Fruit fly (Drosophila melanogaster) whole organism, prepupa: ENCODE results near the gene CG31883.

Experiments
- Blimp-1 ChIP-seq: fragments of 200-800 bp; sonication (Bioruptor generic); optimal IDR thresholded peaks from 3 replicates; lab custom pipeline; 2017; ENCODE audit warnings: missing biosample characterization, missing genetic modification characterization, mild to moderate bottlenecking, moderate library complexity, missing genetic modification reagents
- CG10631 ChIP-seq: fragments of 200-800 bp; sonication (Bioruptor generic); optimal IDR thresholded peaks from 2 replicates; lab custom pipeline; 2016; ENCODE audit warnings: missing biosample characterization, missing genetic modification characterization
- CG10669 ChIP-seq: fragments of 200-800 bp; sonication (Bioruptor generic); optimal IDR thresholded peaks from 3 replicates; lab custom pipeline; 2018; ENCODE audit warnings: missing biosample characterization, mild to moderate bottlenecking, missing genetic modification characterization, moderate library complexity
- CG11294 ChIP-seq: fragments of 200-800 bp; sonication (Bioruptor generic); IDR thresholded peaks from 2 replicates; pipeline ENCODE4 v1.3.6; 2022; ENCODE audit warnings: missing biosample characterization, missing genetic modification characterization
- CG11762 ChIP-seq: fragments of 200-800 bp; sonication (Bioruptor generic); optimal IDR thresholded peaks from 3 replicates; lab custom pipeline; 2016; ENCODE audit warnings: missing biosample characterization, missing genetic modification characterization; ENCODE audit not compliant: insufficient read depth
- CG11902 ChIP-seq: fragments of 200-800 bp; sonication (Bioruptor generic); optimal IDR thresholded peaks from 3 replicates; lab custom pipeline; 2016; ENCODE audit warnings: missing biosample characterization, missing genetic modification characterization
- CG1621 ChIP-seq: fragments of 200-800 bp; sonication (Bioruptor generic); optimal IDR thresholded peaks from 3 replicates; lab custom pipeline; 2018; ENCODE audit warnings: missing biosample characterization, mild to moderate bottlenecking, missing genetic modification characterization
- CG3032 ChIP-seq: fragments of 200-800 bp; optimal IDR thresholded peaks from 2 replicates; lab custom pipeline; 2019; ENCODE audit warnings: missing biosample characterization, mild to moderate bottlenecking, missing genetic modification characterization, moderate library complexity
- CG31627 ChIP-seq: fragments of 200-800 bp; sonication (Bioruptor generic); optimal IDR thresholded peaks from 3 replicates; lab custom pipeline; 2016; ENCODE audit warnings: missing biosample characterization, missing genetic modification characterization
- CG32006 ChIP-seq: fragments of 200-800 bp; sonication (Bioruptor generic); optimal IDR thresholded peaks from 3 replicates; lab custom pipeline; 2017; ENCODE audit warnings: missing biosample characterization, mild to moderate bottlenecking, missing genetic modification characterization
- CG34406 ChIP-seq: fragments of 200-800 bp; sonication (Bioruptor generic); optimal IDR thresholded peaks from 3 replicates; lab custom pipeline; 2016; ENCODE audit warnings: missing biosample characterization, missing genetic modification characterization
- CG3919 ChIP-seq: fragments of 200-800 bp; sonication (Bioruptor generic); optimal IDR thresholded peaks from 3 replicates; lab custom pipeline; 2016; ENCODE audit warnings: missing biosample characterization, missing genetic modification characterization
- CG4318 ChIP-seq: fragments of 200-800 bp; sonication (Bioruptor generic); optimal IDR thresholded peaks from 3 replicates; lab custom pipeline; 2017; ENCODE audit warnings: missing biosample characterization, mild to moderate bottlenecking, missing genetic modification characterization
- CG6163 ChIP-seq: fragments of 200-800 bp; sonication (Bioruptor generic); IDR thresholded peaks from 3 replicates; pipeline ENCODE4 v1.3.6; 2022; ENCODE audit warnings: missing biosample characterization, missing genetic modification characterization
- CG6276 ChIP-seq: fragments of 200-800 bp; sonication (Bioruptor generic); optimal IDR thresholded peaks from 2 replicates; lab custom pipeline; 2017; ENCODE audit warnings: missing biosample characterization, mild to moderate bottlenecking, missing genetic modification characterization
- CG6792 ChIP-seq: fragments of 200-800 bp; sonication (Bioruptor generic); optimal IDR thresholded peaks from 3 replicates; lab custom pipeline; 2016; ENCODE audit warnings: missing biosample characterization, missing genetic modification characterization
- CG6808 ChIP-seq: fragments of 200-800 bp; sonication (Bioruptor generic); optimal IDR thresholded peaks from 3 replicates; lab custom pipeline; 2017; ENCODE audit warnings: missing biosample characterization, missing genetic modification characterization, mild to moderate bottlenecking, moderate library complexity, missing genetic modification reagents
- CG6854 ChIP-seq: fragments of 200-800 bp; sonication (Bioruptor generic); optimal IDR thresholded peaks from 2 replicates; lab custom pipeline; 2017; ENCODE audit warnings: missing biosample characterization, mild to moderate bottlenecking, missing genetic modification characterization
- CG7368 ChIP-seq: fragments of 200-800 bp; sonication (Bioruptor generic); optimal IDR thresholded peaks from 3 replicates; lab custom pipeline; 2016; ENCODE audit warnings: missing biosample characterization, missing genetic modification characterization
- CG8119 ChIP-seq: fragments of 200-800 bp; sonication (Bioruptor generic); IDR thresholded peaks from 3 replicates; pipeline ENCODE4 v1.3.6; 2022; ENCODE audit warnings: missing biosample characterization, missing genetic modification characterization
- CG8319 ChIP-seq: fragments of 200-800 bp; sonication (Bioruptor generic); optimal IDR thresholded peaks from 3 replicates; lab custom pipeline; 2016; ENCODE audit warnings: missing biosample characterization, missing genetic modification characterization
- CG9139 ChIP-seq: fragments of 200-800 bp; sonication (Bioruptor generic); optimal IDR thresholded peaks from 3 replicates; lab custom pipeline; 2017; ENCODE audit warnings: missing biosample characterization, mild to moderate bottlenecking, missing genetic modification characterization
- Eip75B ChIP-seq: fragments of 200-800 bp; sonication (Bioruptor generic); optimal IDR thresholded peaks from 3 replicates; lab custom pipeline; 2016; ENCODE audit warnings: missing biosample characterization, missing genetic modification characterization
- Eip78C ChIP-seq: fragments of 200-800 bp; sonication (Bioruptor generic); peaks from one replicate; lab custom pipeline; 2016; ENCODE audit warnings: missing biosample characterization, missing genetic modification characterization
- Eip93F ChIP-seq: fragments of 200-800 bp; sonication (Bioruptor generic); optimal IDR thresholded peaks from 2 replicates; lab custom pipeline; 2016; ENCODE audit warnings: missing biosample characterization, mild to moderate bottlenecking, missing genetic modification characterization
- Ets21C ChIP-seq: fragments of 200-800 bp; sonication (Bioruptor generic); optimal IDR thresholded peaks from 3 replicates; lab custom pipeline; 2016; ENCODE audit warnings: missing biosample characterization, missing genetic modification characterization
- Ets96B ChIP-seq: fragments of 200-800 bp; optimal IDR thresholded peaks from 2 replicates; lab custom pipeline; 2019; ENCODE audit warnings: missing biosample characterization, mild to moderate bottlenecking, missing genetic modification characterization, moderate library complexity
- Gug ChIP-seq: fragments of 200-800 bp; sonication (Bioruptor generic); IDR thresholded peaks from 2 replicates; pipeline ENCODE4 v1.3.6; 2022; ENCODE audit warnings: missing biosample characterization, missing genetic modification characterization
- Hr38 ChIP-seq: sonication (Bioruptor generic); optimal IDR thresholded peaks from 2 replicates; lab custom pipeline; 2016; ENCODE audit warnings: missing biosample characterization, missing genetic modification characterization
- Hr39 ChIP-seq: fragments of 200-800 bp; sonication (Bioruptor generic); optimal IDR thresholded peaks from 2 replicates; lab custom pipeline; 2016; ENCODE audit warnings: missing biosample characterization, missing genetic modification characterization
- Hr4 ChIP-seq: fragments of 200-800 bp; sonication (Bioruptor generic); optimal IDR thresholded peaks from 3 replicates; lab custom pipeline; 2016; ENCODE audit warnings: missing biosample characterization, missing genetic modification characterization
- Lpt ChIP-seq: fragments of 200-800 bp; sonication (Bioruptor generic); optimal IDR thresholded peaks from 3 replicates; lab custom pipeline; 2016; ENCODE audit warnings: missing biosample characterization, missing genetic modification characterization
- OdsH ChIP-seq: fragments of 200-800 bp; sonication (Bioruptor generic); optimal IDR thresholded peaks from 3 replicates; lab custom pipeline; 2016; ENCODE audit warnings: missing biosample characterization, missing genetic modification characterization
- Smox ChIP-seq: fragments of 200-800 bp; sonication (Bioruptor generic); optimal IDR thresholded peaks from 3 replicates; lab custom pipeline; 2016; ENCODE audit warnings: missing biosample characterization, missing genetic modification characterization
- Sox102F ChIP-seq: fragments of 200-800 bp; sonication (Bioruptor generic); optimal IDR thresholded peaks from 2 replicates; lab custom pipeline; 2016; ENCODE audit warnings: missing biosample characterization, mild to moderate bottlenecking, missing genetic modification characterization
- acj6 ChIP-seq: fragments of 200-800 bp; sonication (Bioruptor generic); optimal IDR thresholded peaks from 3 replicates; lab custom pipeline; 2016; ENCODE audit warnings: missing biosample characterization, missing genetic modification characterization
- cyc ChIP-seq: fragments of 200-800 bp; sonication (Bioruptor generic); optimal IDR thresholded peaks from 3 replicates; lab custom pipeline; 2016; ENCODE audit warnings: missing biosample characterization, missing genetic modification characterization
- dac ChIP-seq: fragments of 200-800 bp; sonication (Bioruptor generic); optimal IDR thresholded peaks from 2 replicates; lab custom pipeline; 2017; ENCODE audit warnings: missing biosample characterization, mild to moderate bottlenecking, missing genetic modification characterization
- dsx ChIP-seq: fragments of 200-800 bp; optimal IDR thresholded peaks from 3 replicates; lab custom pipeline; 2019; ENCODE audit warnings: missing biosample characterization, mild to moderate bottlenecking, missing genetic modification characterization, moderate library complexity; ENCODE audit not compliant: poor library complexity, severe bottlenecking
- eg ChIP-seq: fragments of 200-800 bp; sonication (Bioruptor generic); IDR thresholded peaks from 3 replicates; pipeline ENCODE4 v1.3.6; 2022; ENCODE audit warnings: missing biosample characterization, missing genetic modification characterization
- esn ChIP-seq: fragments of 200-800 bp; sonication (Bioruptor generic); optimal IDR thresholded peaks from 2 replicates; lab custom pipeline; 2016; ENCODE audit warnings: missing biosample characterization, mild to moderate bottlenecking, missing genetic modification characterization, moderate library complexity
- fd59A ChIP-seq: fragments of 200-800 bp; sonication (Bioruptor generic); optimal IDR thresholded peaks from 2 replicates; lab custom pipeline; 2017; ENCODE audit warnings: missing biosample characterization, mild to moderate bottlenecking, missing genetic modification characterization, missing genetic modification reagents
- fd85E ChIP-seq: fragments of 200-800 bp; sonication (Bioruptor generic); optimal IDR thresholded peaks from 3 replicates; lab custom pipeline; 2016; ENCODE audit warnings: missing biosample characterization, missing genetic modification characterization
- fkh ChIP-seq: fragments of 200-800 bp; sonication (Bioruptor generic); optimal IDR thresholded peaks from 3 replicates; lab custom pipeline; 2017; ENCODE audit warnings: missing biosample characterization, mild to moderate bottlenecking, missing genetic modification characterization, moderate library complexity
- lz ChIP-seq: fragments of 200-800 bp; sonication (Bioruptor generic); optimal IDR thresholded peaks from 3 replicates; lab custom pipeline; 2016; ENCODE audit warnings: missing biosample characterization, missing genetic modification characterization
- net ChIP-seq: fragments of 200-800 bp; sonication (Bioruptor generic); optimal IDR thresholded peaks from 3 replicates; lab custom pipeline; 2016; ENCODE audit warnings: missing biosample characterization, missing genetic modification characterization
- pdm3 ChIP-seq: fragments of 200-800 bp; sonication (Bioruptor generic); optimal IDR thresholded peaks from 3 replicates; lab custom pipeline; 2016; ENCODE audit warnings: missing biosample characterization, missing genetic modification characterization
- salr ChIP-seq, 2 experiments: fragments of 200-800 bp; sonication (Bioruptor generic); optimal IDR thresholded peaks; 3 replicates each; lab custom pipeline; 2016 to 2018; ENCODE audit warnings: missing biosample characterization in 2 of 2, missing genetic modification characterization in 2 of 2, mild to moderate bottlenecking in 1 of 2
- ss ChIP-seq, 2 experiments: fragments of 200-800 bp; sonication (Bioruptor generic); optimal IDR thresholded peaks; 2 replicates in 1 of 2; 3 replicates in 1 of 2; lab custom pipeline; 2017 to 2018; ENCODE audit warnings: mild to moderate bottlenecking in 2 of 2, missing biosample characterization in 2 of 2, missing genetic modification characterization in 2 of 2, moderate library complexity in 1 of 2
- svp ChIP-seq: fragments of 200-800 bp; sonication (Bioruptor generic); peaks from one replicate; lab custom pipeline; 2016; ENCODE audit warnings: missing biosample characterization, missing genetic modification characterization
- topi ChIP-seq: fragments of 200-800 bp; sonication (Bioruptor generic); optimal IDR thresholded peaks from 3 replicates; lab custom pipeline; 2016; ENCODE audit warnings: missing biosample characterization, missing genetic modification characterization
- vri ChIP-seq: fragments of 200-800 bp; sonication (Bioruptor generic); optimal IDR thresholded peaks from 3 replicates; lab custom pipeline; 2016; ENCODE audit warnings: missing biosample characterization, mild to moderate bottlenecking, missing genetic modification characterization

Gene CG31883

dm6 chr2L:9567398-9567856, 39.1 kb downstream of the CG31883 start:
- TF ChIP-seq Ets21C (peak; percentile 18), CG6808 (peak; percentile 67), Eip93F (GFP tag; lab: Kevin White, UChicago) (peak; percentile 4), CG3032 (peak; percentile 37), OdsH (GFP tag; lab: Kevin White, UChicago) (peak; percentile 83), CG8119 (peak; percentile 68), CG34406 (GFP tag; lab: Kevin White, UChicago) (peak; percentile 72), net (GFP tag; lab: Kevin White, UChicago) (peak; percentile 96), ss (GFP tag; optimal IDR thresholded peaks at IDR 0.05; lab: Kevin White, UChicago) (peak; percentile 33 to 75), dac (peak; percentile 82), Sox102F (GFP tag; lab: Kevin White, UChicago) (peak; percentile 89), CG10669 (GFP tag; lab: Kevin White, UChicago) (peak; percentile 71), CG11294 (GFP tag; lab: Robert Waterston, UW) (peak; percentile 75), fkh (peak; percentile 100), CG6854 (GFP tag; lab: Kevin White, UChicago) (peak; percentile 97), CG1621 (tag; lab: Kevin White, UChicago) (peak; percentile 43), CG4318 (no peak), topi (GFP tag; lab: Kevin White, UChicago) (peak; percentile 78), Lpt (GFP tag; lab: Kevin White, UChicago) (peak; percentile 42), CG6792 (peak; percentile 82), salr (GFP tag; optimal IDR thresholded peaks at IDR 0.05; lab: Kevin White, UChicago) (peak; percentile 38 to 63), fd59A (GFP tag; lab: Kevin White, UChicago) (peak; percentile 39), CG6163 (peak; percentile 94), CG10631 (GFP tag; lab: Kevin White, UChicago) (peak; percentile 26), CG32006 (peak; percentile 63), Hr4 (peak; percentile 81), CG31627 (GFP tag; lab: Kevin White, UChicago) (peak; percentile 60), Smox (GFP tag; lab: Kevin White, UChicago) (peak; percentile 84), pdm3 (peak; percentile 83), eg (GFP tag; lab: Robert Waterston, UW) (peak; percentile 94), acj6 (GFP tag; lab: Kevin White, UChicago) (peak; percentile 87), CG6276 (peak; percentile 77), Blimp-1 (GFP tag; lab: Kevin White, UChicago) (peak; percentile 74), Hr38 (GFP tag; lab: Kevin White, UChicago) (no peak), lz (peak; percentile 76), Eip78C (GFP tag; lab: Kevin White, UChicago) (peak; percentile 96), CG7368 (GFP tag; lab: Kevin White, UChicago) (peak; percentile 85), Hr39 (peak; percentile 57), CG11762 (GFP tag; lab: Kevin White, UChicago) (peak; percentile 77), Eip75B (peak; percentile 68), CG11902 (GFP tag; lab: Kevin White, UChicago) (no peak), vri (GFP tag; lab: Kevin White, UChicago) (peak; percentile 96), CG9139 (GFP tag; lab: Kevin White, UChicago) (no peak), Ets96B (tag; lab: Kevin White, UChicago) (no peak), Gug (GFP tag; lab: Robert Waterston, UW) (peak; percentile 48), cyc (GFP tag; lab: Kevin White, UChicago) (peak; percentile 67), dsx (peak; percentile 54), svp (GFP tag; lab: Kevin White, UChicago) (peak; percentile 74), CG3919 (GFP tag; lab: Kevin White, UChicago) (peak; percentile 89), fd85E (peak; percentile 78), CG8319 (GFP tag; lab: Kevin White, UChicago) (peak; percentile 70), esn (peak; percentile 90)
